Worm (Caenorhabditis elegans) whole organism, L1 larva: ENCODE data around the gene srm-4.

ENCODE experiments used
- C04F5.9 ChIP-seq: sonication (generic microtip); optimal IDR thresholded peaks from 2 replicates; lab custom pipeline; 2016; ENCODE audit warnings: missing genetic modification characterization, missing compliant biosample characterization
- Y116A8C.19 ChIP-seq: sonication (generic microtip); optimal IDR thresholded peaks from 2 replicates; lab custom pipeline; 2016; ENCODE audit warnings: missing compliant biosample characterization, missing genetic modification characterization, borderline replicate concordance
- alr-1 ChIP-seq: fragments of 200-800 bp; sonication (Bioruptor generic); optimal IDR thresholded peaks from 2 replicates; lab custom pipeline; 2018; ENCODE audit warnings: borderline replicate concordance, mild to moderate bottlenecking, missing genetic modification characterization, missing compliant biosample characterization
- aly-2 ChIP-seq: fragments of 150-350 bp; optimal IDR thresholded peaks from 2 replicates; lab custom pipeline; 2014; ENCODE audit warnings: missing biosample characterization, missing genetic modification characterization
- ama-1 ChIP-seq: fragments of 150-350 bp; optimal IDR thresholded peaks from 2 replicates; lab custom pipeline; 2014
- blmp-1 ChIP-seq: fragments of 150-350 bp; optimal IDR thresholded peaks from 2 replicates; lab custom pipeline; 2014; ENCODE audit warnings: missing biosample characterization, missing genetic modification characterization
- ceh-8 ChIP-seq: fragments of 200-800 bp; sonication (Bioruptor generic); optimal IDR thresholded peaks from 2 replicates; lab custom pipeline; 2018; ENCODE audit warnings: mild to moderate bottlenecking, missing genetic modification characterization, moderate library complexity, missing compliant biosample characterization
- ceh-88 ChIP-seq: fragments of 200-800 bp; sonication (Bioruptor generic); IDR thresholded peaks from 2 replicates; pipeline ENCODE4 v1.3.6; 2022; ENCODE audit warnings: missing genetic modification characterization, missing compliant biosample characterization
- ceh-90 ChIP-seq: sonication (generic microtip); optimal IDR thresholded peaks from 2 replicates; lab custom pipeline; 2016; ENCODE audit warnings: missing genetic modification characterization, missing compliant biosample characterization
- dpl-1 ChIP-seq, 3 experiments: fragments of 150-350 bp in 2 of 3; sonication (generic microtip) in 1 of 3; optimal IDR thresholded peaks; 2 replicates each; lab custom pipeline; 2014 to 2017; ENCODE audit warnings: missing biosample characterization in 3 of 3, missing genetic modification characterization in 3 of 3, missing genetic modification reagents in 3 of 3
- dsc-1 ChIP-seq: sonication (generic microtip); optimal IDR thresholded peaks from 2 replicates; lab custom pipeline; 2016; ENCODE audit warnings: mild to moderate bottlenecking, missing genetic modification characterization, missing compliant biosample characterization
- efl-1 ChIP-seq, 4 experiments: fragments of 150-350 bp; optimal IDR thresholded peaks in 3 of 4; peaks in 1 of 4; 1 replicate in 1 of 4; 2 replicates in 3 of 4; lab custom pipeline; 2014; ENCODE audit warnings: missing biosample characterization in 2 of 4, missing genetic modification characterization in 2 of 4, missing genetic modification reagents in 2 of 4
- egl-27 ChIP-seq, 2 experiments: fragments of 150-350 bp in 1 of 2; sonication (generic microtip); optimal IDR thresholded peaks; 3 replicates each; lab custom pipeline; 2017 to 2018; ENCODE audit warnings: missing biosample characterization in 2 of 2, missing genetic modification characterization in 2 of 2, missing genetic modification reagents in 2 of 2
- elt-3 ChIP-seq, 6 experiments: fragments of 150-350 bp in 1 of 6; sonication (generic microtip); optimal IDR thresholded peaks; 2 replicates each; lab custom pipeline; 2017 to 2018; ENCODE audit warnings: missing biosample characterization in 6 of 6, missing genetic modification characterization in 6 of 6, inconsistent platforms in 1 of 6
- ets-5 ChIP-seq: fragments of 200-800 bp; sonication (Bioruptor generic); IDR thresholded peaks from 2 replicates; pipeline ENCODE4 v1.3.6; 2022; ENCODE audit warnings: missing genetic modification characterization, missing compliant biosample characterization
- fkh-4 ChIP-seq: sonication (generic microtip); optimal IDR thresholded peaks from 2 replicates; lab custom pipeline; 2016; ENCODE audit warnings: missing compliant biosample characterization, missing genetic modification characterization, borderline replicate concordance
- fkh-8 ChIP-seq: sonication (generic microtip); optimal IDR thresholded peaks from 2 replicates; lab custom pipeline; 2016; ENCODE audit warnings: mild to moderate bottlenecking, missing genetic modification characterization, missing compliant biosample characterization
- fos-1 ChIP-seq: fragments of 150-350 bp; optimal IDR thresholded peaks from 2 replicates; lab custom pipeline; 2014; ENCODE audit warnings: missing biosample characterization, missing genetic modification characterization
- grh-1 ChIP-seq: fragments of 200-800 bp; sonication (Bioruptor generic); IDR thresholded peaks from 2 replicates; pipeline ENCODE4 v1.3.6; 2022; ENCODE audit warnings: missing genetic modification reagents, missing genetic modification characterization, missing compliant biosample characterization
- hlh-4 ChIP-seq: sonication (generic microtip); optimal IDR thresholded peaks from 2 replicates; lab custom pipeline; 2016; ENCODE audit warnings: mild to moderate bottlenecking, missing genetic modification characterization, missing compliant biosample characterization
- hpl-2 ChIP-seq: fragments of 150-350 bp; optimal IDR thresholded peaks from 2 replicates; lab custom pipeline; 2014; ENCODE audit warnings: missing biosample characterization, missing genetic modification reagents, missing genetic modification characterization
- isw-1 ChIP-seq: fragments of 200-800 bp; sonication (Bioruptor generic); IDR thresholded peaks from 2 replicates; pipeline ENCODE4 v1.3.6; 2022; ENCODE audit warnings: missing genetic modification characterization, missing compliant biosample characterization
- jun-1 ChIP-seq: fragments of 150-350 bp; optimal IDR thresholded peaks from 2 replicates; lab custom pipeline; 2014; ENCODE audit warnings: missing biosample characterization, missing genetic modification reagents, missing genetic modification characterization
- lin-13 ChIP-seq: fragments of 150-350 bp; optimal IDR thresholded peaks from 2 replicates; lab custom pipeline; 2014; ENCODE audit warnings: missing biosample characterization, missing genetic modification reagents, missing genetic modification characterization
- lin-14 ChIP-seq: fragments of 200-800 bp; sonication (Bioruptor generic); optimal IDR thresholded peaks from 2 replicates; lab custom pipeline; 2018; ENCODE audit warnings: mild to moderate bottlenecking, missing genetic modification characterization, moderate library complexity, missing compliant biosample characterization
- lin-39 ChIP-seq: fragments of 150-350 bp; optimal IDR thresholded peaks from 2 replicates; lab custom pipeline; 2014; ENCODE audit warnings: missing biosample characterization, missing genetic modification reagents, missing genetic modification characterization
- lir-3 ChIP-seq: sonication (generic microtip); optimal IDR thresholded peaks from 2 replicates; lab custom pipeline; 2016; ENCODE audit warnings: mild to moderate bottlenecking, missing genetic modification characterization, moderate library complexity, missing compliant biosample characterization; ENCODE audit not compliant: poor library complexity
- lsy-2 ChIP-seq, 2 experiments: fragments of 150-350 bp; optimal IDR thresholded peaks; 2 replicates each; lab custom pipeline; 2014; ENCODE audit warnings: missing biosample characterization in 2 of 2, missing genetic modification characterization in 2 of 2
- mef-2 ChIP-seq: fragments of 150-350 bp; optimal IDR thresholded peaks from 2 replicates; lab custom pipeline; 2014; ENCODE audit warnings: missing biosample characterization, missing genetic modification characterization
- nhr-12 ChIP-seq: sonication (generic microtip); optimal IDR thresholded peaks from 2 replicates; lab custom pipeline; 2017; ENCODE audit warnings: missing biosample characterization, missing genetic modification characterization
- nhr-19 ChIP-seq: fragments of 200-800 bp; sonication (Bioruptor generic); conservative IDR thresholded peaks from 2 replicates; pipeline ENCODE4 v1.3.6; 2022; ENCODE audit warnings: missing genetic modification characterization, missing compliant biosample characterization
- nhr-20 ChIP-seq: sonication (generic microtip); optimal IDR thresholded peaks from 2 replicates; lab custom pipeline; 2016; ENCODE audit warnings: mild to moderate bottlenecking, missing genetic modification characterization, missing compliant biosample characterization
- nhr-237 ChIP-seq: fragments of 150-350 bp; optimal IDR thresholded peaks from 2 replicates; lab custom pipeline; 2014; ENCODE audit warnings: missing biosample characterization, missing genetic modification characterization
- nhr-28 ChIP-seq: fragments of 150-350 bp; optimal IDR thresholded peaks from 2 replicates; lab custom pipeline; 2014; ENCODE audit warnings: missing biosample characterization, missing genetic modification characterization
- nhr-47 ChIP-seq: sonication (generic microtip); optimal IDR thresholded peaks from 2 replicates; lab custom pipeline; 2016; ENCODE audit warnings: mild to moderate bottlenecking, missing genetic modification characterization, moderate library complexity, missing compliant biosample characterization
- nhr-76 ChIP-seq: sonication (generic microtip); optimal IDR thresholded peaks from 2 replicates; lab custom pipeline; 2017; ENCODE audit warnings: missing biosample characterization, missing genetic modification characterization
- nhr-77 ChIP-seq: fragments of 150-350 bp; optimal IDR thresholded peaks from 2 replicates; lab custom pipeline; 2014; ENCODE audit warnings: missing biosample characterization, missing genetic modification characterization
- nhr-90 ChIP-seq: sonication (generic microtip); optimal IDR thresholded peaks from 2 replicates; lab custom pipeline; 2016; ENCODE audit warnings: mild to moderate bottlenecking, missing genetic modification characterization, missing compliant biosample characterization; ENCODE audit not compliant: poor library complexity
- pqm-1 ChIP-seq: sonication (generic microtip); optimal IDR thresholded peaks from 3 replicates; lab custom pipeline; 2017; ENCODE audit warnings: missing biosample characterization, missing genetic modification characterization
- skn-1 ChIP-seq: fragments of 150-350 bp; optimal IDR thresholded peaks from 2 replicates; lab custom pipeline; 2014; ENCODE audit warnings: missing biosample characterization, missing genetic modification characterization
- snpc-4 ChIP-seq: fragments of 150-350 bp; optimal IDR thresholded peaks from 2 replicates; lab custom pipeline; 2014; ENCODE audit warnings: missing biosample characterization, missing genetic modification characterization
- snu-23 ChIP-seq: sonication (generic microtip); optimal IDR thresholded peaks from 2 replicates; lab custom pipeline; 2016; ENCODE audit warnings: missing genetic modification characterization, missing compliant biosample characterization
- sox-4 ChIP-seq: sonication (generic microtip); optimal IDR thresholded peaks from 2 replicates; lab custom pipeline; 2016; ENCODE audit warnings: missing genetic modification characterization, missing compliant biosample characterization
- sptf-1 ChIP-seq: fragments of 150-350 bp; optimal IDR thresholded peaks from 2 replicates; lab custom pipeline; 2014; ENCODE audit warnings: missing biosample characterization, missing genetic modification characterization
- sup-37 ChIP-seq: fragments of 200-800 bp; sonication (Bioruptor generic); optimal IDR thresholded peaks from 2 replicates; lab custom pipeline; 2018; ENCODE audit warnings: mild to moderate bottlenecking, missing genetic modification characterization, missing compliant biosample characterization
- tbx-2 ChIP-seq: sonication (generic microtip); optimal IDR thresholded peaks from 2 replicates; lab custom pipeline; 2016; ENCODE audit warnings: missing genetic modification characterization, missing compliant biosample characterization
- tlp-1 ChIP-seq: fragments of 150-350 bp; optimal IDR thresholded peaks from 2 replicates; lab custom pipeline; 2014; ENCODE audit warnings: missing biosample characterization, missing genetic modification characterization
- unc-130 ChIP-seq: fragments of 150-350 bp; optimal IDR thresholded peaks from 2 replicates; lab custom pipeline; 2017; ENCODE audit warnings: missing biosample characterization, missing genetic modification characterization, inconsistent platforms
- unc-86 ChIP-seq: sonication (generic microtip); optimal IDR thresholded peaks from 2 replicates; lab custom pipeline; 2016; ENCODE audit warnings: missing genetic modification characterization, missing compliant biosample characterization
- unc-98 ChIP-seq: fragments of 200-800 bp; sonication (Bioruptor generic); IDR thresholded peaks from 2 replicates; pipeline ENCODE4 v1.3.6; 2022; ENCODE audit warnings: missing genetic modification characterization, missing compliant biosample characterization
- zip-4 ChIP-seq: fragments of 200-800 bp; sonication (Bioruptor generic); optimal IDR thresholded peaks from 2 replicates; lab custom pipeline; 2018; ENCODE audit warnings: mild to moderate bottlenecking, missing genetic modification characterization, moderate library complexity, missing compliant biosample characterization
- ztf-11 ChIP-seq, 2 experiments: sonication (generic microtip); optimal IDR thresholded peaks; 2 replicates each; lab custom pipeline; 2016 to 2017; ENCODE audit warnings: missing genetic modification characterization in 2 of 2, missing biosample characterization in 1 of 2, missing compliant biosample characterization in 1 of 2

Gene srm-4

ce11 chrV:14355738-14356368 lies 22.6 kb downstream of the srm-4 start, which contains the start of gene cyn-1 (continued):
- TF ChIP-seq aly-2 = peak; percentile 91
- peak; percentile 89 for TF ChIP-seq nhr-19 (GFP tag; lab: Robert Waterston, UW)
- TF ChIP-seq nhr-90 (tag; lab: Kevin White, UChicago) = peak; percentile 88
- peak; percentile 26 for TF ChIP-seq nhr-237 (tag; lab: Kevin White, UChicago)
- peak; percentile 46 for TF ChIP-seq lir-3 (tag; lab: Kevin White, UChicago)
- peak; percentile 29 for TF ChIP-seq ceh-90 (tag; lab: Kevin White, UChicago)
- peak; percentile 77 for TF ChIP-seq isw-1
- TF ChIP-seq nhr-28 (tag; lab: Kevin White, UChicago) = no peak
- TF ChIP-seq ets-5 (GFP tag; lab: Robert Waterston, UW) = no peak
- peak; percentile 75 for TF ChIP-seq blmp-1 (tag; lab: Kevin White, UChicago)
- TF ChIP-seq Y116A8C.19 (tag; lab: Kevin White, UChicago) = no peak
- peak; percentile 8 for TF ChIP-seq alr-1 (tag; lab: Kevin White, UChicago)
- TF ChIP-seq tlp-1 (tag; lab: Kevin White, UChicago) = no peak
- peak; percentile 67 for TF ChIP-seq sox-4 (tag; lab: Kevin White, UChicago)
- TF ChIP-seq unc-130 (tag; lab: Kevin White, UChicago) = peak; percentile 83
- peak; percentile 72 for TF ChIP-seq grh-1 (GFP tag; lab: Robert Waterston, UW)
- TF ChIP-seq nhr-20 (tag; lab: Kevin White, UChicago) = peak; percentile 89
- TF ChIP-seq ceh-8 = peak; percentile 78
- peak; percentile 71 for TF ChIP-seq nhr-77 (tag; lab: Kevin White, UChicago)
- TF ChIP-seq nhr-47 (tag; lab: Kevin White, UChicago) = peak; percentile 93
- TF ChIP-seq lsy-2 (tag; optimal IDR thresholded peaks at IDR 0.05; lab: Kevin White, UChicago) = peak; percentile 92
- peak; percentile 63 for TF ChIP-seq fkh-8
- TF ChIP-seq snpc-4 (tag; lab: Kevin White, UChicago) = peak; percentile 83
- peak in 1 of 2 experiments; percentile 69 for TF ChIP-seq ztf-11 (tag; optimal IDR thresholded peaks at IDR 0.05; lab: Kevin White, UChicago)
- peak; percentile 9 for TF ChIP-seq sup-37 (GFP tag; lab: Kevin White, UChicago)
- peak; percentile 80 for TF ChIP-seq lin-39
- TF ChIP-seq snu-23 (GFP tag; lab: Kevin White, UChicago) = peak; percentile 91
- no peak for TF ChIP-seq pqm-1 (tag; lab: Kevin White, UChicago)
- no peak for TF ChIP-seq nhr-76
- peak; percentile 66 for TF ChIP-seq ama-1 (lab: Kevin White, UChicago)
- TF ChIP-seq jun-1 (tag; lab: Kevin White, UChicago) = peak; percentile 70
- TF ChIP-seq unc-86 (tag; lab: Kevin White, UChicago) = peak; percentile 82
- TF ChIP-seq lin-13 (GFP tag; lab: Kevin White, UChicago) = peak; percentile 77
- peak; percentile 67 for TF ChIP-seq zip-4 (GFP tag; lab: Kevin White, UChicago)
- TF ChIP-seq dsc-1 = peak; percentile 85
- TF ChIP-seq C04F5.9 = peak; percentile 63
- TF ChIP-seq hpl-2 (GFP tag; lab: Kevin White, UChicago) = no peak
- no peak for TF ChIP-seq mef-2
- no peak for TF ChIP-seq unc-98 (GFP tag; lab: Robert Waterston, UW)
- peak; percentile 82 for TF ChIP-seq lin-14
- peak; percentile 89 for TF ChIP-seq skn-1 (tag; lab: Kevin White, UChicago)
- TF ChIP-seq elt-3 (tag; optimal IDR thresholded peaks at IDR 0.05; lab: Kevin White, UChicago) = peak in 2 of 6 experiments; percentile 81 to 83
- peak; percentile 27 for TF ChIP-seq fkh-4
- peak; percentile 87 for TF ChIP-seq tbx-2 (tag; lab: Kevin White, UChicago)
- peak; percentile 54 for TF ChIP-seq ceh-88
- peak; percentile 71 for TF ChIP-seq fos-1 (tag; lab: Kevin White, UChicago)
- peak; percentile 90 to 98 for TF ChIP-seq efl-1 (optimal IDR thresholded peaks at IDR 0.05; lab: Kevin White, UChicago)
- TF ChIP-seq efl-1 (GFP tag; optimal IDR thresholded peaks at IDR 0.05 in 1 of 2; lab: Kevin White, UChicago) = peak; percentile 96 to 100
- TF ChIP-seq egl-27 (tag; optimal IDR thresholded peaks at IDR 0.05; lab: Kevin White, UChicago) = no peak
- peak; percentile 97 to 98 (median 98) for TF ChIP-seq dpl-1 (GFP tag; optimal IDR thresholded peaks at IDR 0.05; lab: Kevin White, UChicago)
- TF ChIP-seq hlh-4 (tag; lab: Kevin White, UChicago) = no peak
- TF ChIP-seq nhr-12 (tag; lab: Kevin White, UChicago) = no peak
- no peak for TF ChIP-seq sptf-1 (tag; lab: Kevin White, UChicago)
